Fruit fly (Drosophila melanogaster) whole organism, embryonic: Measurements from ENCODE around the gene CG1136.
A peak's percentile ranks its signal among the peaks of the same experiment; 100 is the strongest.

Experiments
- Ada2b ChIP-seq: fragments of 200-800 bp; sonication (Bioruptor generic); IDR thresholded peaks from 2 replicates; pipeline ENCODE4 v1.3.6; 2022; ENCODE audit warnings: missing biosample characterization, missing genetic modification characterization
- Asciz ChIP-seq: fragments of 200-800 bp; sonication (Bioruptor generic); optimal IDR thresholded peaks from 2 replicates; lab custom pipeline; 2017; ENCODE audit warnings: missing biosample characterization, mild to moderate bottlenecking, missing genetic modification characterization, missing genetic modification reagents
- CG10959 ChIP-seq: fragments of 200-800 bp; sonication (Bioruptor generic); IDR thresholded peaks from 2 replicates; pipeline ENCODE4 v1.3.6; 2022; ENCODE audit warnings: missing biosample characterization, missing genetic modification characterization
- CG11695 ChIP-seq: fragments of 200-800 bp; sonication (Bioruptor generic); IDR thresholded peaks from 3 replicates; pipeline ENCODE4 v1.3.6; 2022; ENCODE audit warnings: missing biosample characterization, missing genetic modification characterization
- CG11723 ChIP-seq: fragments of 200-800 bp; sonication (Bioruptor generic); optimal IDR thresholded peaks from 2 replicates; lab custom pipeline; 2017; ENCODE audit warnings: missing biosample characterization, mild to moderate bottlenecking, missing genetic modification characterization
- CG12236 ChIP-seq: fragments of 200-800 bp; sonication (Bioruptor generic); optimal IDR thresholded peaks from 2 replicates; lab custom pipeline; 2016; ENCODE audit warnings: missing biosample characterization, missing genetic modification characterization
- CG14667 ChIP-seq: fragments of 200-800 bp; sonication (Bioruptor generic); IDR thresholded peaks from 2 replicates; pipeline ENCODE4 v1.3.6; 2022; ENCODE audit warnings: missing biosample characterization, missing genetic modification characterization
- CG1647 ChIP-seq: fragments of 200-800 bp; sonication (Bioruptor generic); optimal IDR thresholded peaks from 3 replicates; lab custom pipeline; 2016; ENCODE audit warnings: missing biosample characterization, missing genetic modification characterization
- CG2116 ChIP-seq: fragments of 200-800 bp; sonication (Bioruptor generic); optimal IDR thresholded peaks from 3 replicates; lab custom pipeline; 2018; ENCODE audit warnings: missing biosample characterization, mild to moderate bottlenecking, missing genetic modification characterization
- CG2199 ChIP-seq: fragments of 200-800 bp; sonication (Bioruptor generic); IDR thresholded peaks from 3 replicates; pipeline ENCODE4 v1.3.6; 2022; ENCODE audit warnings: missing biosample characterization, missing genetic modification characterization
- CG32772 ChIP-seq: fragments of 200-800 bp; sonication (Bioruptor generic); IDR thresholded peaks from 2 replicates; pipeline ENCODE4 v1.3.6; 2022; ENCODE audit warnings: missing biosample characterization, missing genetic modification characterization
- CG34422 ChIP-seq: fragments of 200-800 bp; sonication (Bioruptor generic); IDR thresholded peaks from 3 replicates; pipeline ENCODE4 v1.3.6; 2022; ENCODE audit warnings: missing biosample characterization, missing genetic modification characterization
- CG42726 ChIP-seq: fragments of 200-800 bp; sonication (Bioruptor generic); IDR thresholded peaks from 2 replicates; pipeline ENCODE4 v1.3.6; 2022; ENCODE audit warnings: missing biosample characterization, missing genetic modification characterization; ENCODE audit not compliant: partially characterized antibody
- CG4820 ChIP-seq: fragments of 200-800 bp; sonication (Bioruptor generic); optimal IDR thresholded peaks from 3 replicates; lab custom pipeline; 2016; ENCODE audit warnings: missing biosample characterization, missing genetic modification characterization
- CG6654 ChIP-seq: fragments of 200-800 bp; sonication (Bioruptor generic); optimal IDR thresholded peaks from 2 replicates; lab custom pipeline; 2017; ENCODE audit warnings: missing biosample characterization, mild to moderate bottlenecking, missing genetic modification characterization
- CG6683 ChIP-seq: fragments of 200-800 bp; sonication (Bioruptor generic); optimal IDR thresholded peaks from 2 replicates; lab custom pipeline; 2017; ENCODE audit warnings: missing biosample characterization, mild to moderate bottlenecking, missing genetic modification characterization, missing genetic modification reagents
- CG6765 ChIP-seq: fragments of 200-800 bp; sonication (Bioruptor generic); optimal IDR thresholded peaks from 3 replicates; lab custom pipeline; 2017; ENCODE audit warnings: missing biosample characterization, mild to moderate bottlenecking, missing genetic modification characterization
- CG7556 ChIP-seq: fragments of 200-800 bp; sonication (Bioruptor generic); optimal IDR thresholded peaks from 2 replicates; lab custom pipeline; 2017; ENCODE audit warnings: missing biosample characterization, mild to moderate bottlenecking, missing genetic modification characterization
- CG9797 ChIP-seq: fragments of 200-800 bp; sonication (Bioruptor generic); optimal IDR thresholded peaks from 3 replicates; lab custom pipeline; 2018; ENCODE audit warnings: missing biosample characterization, mild to moderate bottlenecking, missing genetic modification characterization
- CG9817 ChIP-seq: fragments of 200-800 bp; sonication (Bioruptor generic); optimal IDR thresholded peaks from 2 replicates; lab custom pipeline; 2018; ENCODE audit warnings: missing biosample characterization, mild to moderate bottlenecking, missing genetic modification characterization, moderate library complexity
- Elba2 ChIP-seq: fragments of 200-800 bp; sonication (Bioruptor generic); optimal IDR thresholded peaks from 3 replicates; lab custom pipeline; 2016; ENCODE audit warnings: missing biosample characterization, missing genetic modification characterization
- Ets65A ChIP-seq: fragments of 200-800 bp; sonication (Bioruptor generic); peaks from one replicate; lab custom pipeline; 2016; ENCODE audit warnings: missing biosample characterization, missing genetic modification characterization
- Ets97D ChIP-seq: fragments of 200-800 bp; sonication (Bioruptor generic); optimal IDR thresholded peaks from 3 replicates; lab custom pipeline; 2016; ENCODE audit warnings: missing biosample characterization, missing genetic modification characterization
- GATAe ChIP-seq: fragments of 200-800 bp; sonication (Bioruptor generic); conservative IDR thresholded peaks from 2 replicates; pipeline ENCODE4 v1.3.6; 2022; ENCODE audit warnings: missing biosample characterization, missing genetic modification characterization
- Mes4 ChIP-seq: fragments of 200-800 bp; sonication (Bioruptor generic); optimal IDR thresholded peaks from 2 replicates; lab custom pipeline; 2016; ENCODE audit warnings: missing biosample characterization, missing genetic modification characterization
- Oli ChIP-seq: fragments of 200-800 bp; sonication (Bioruptor generic); optimal IDR thresholded peaks from 2 replicates; lab custom pipeline; 2018; ENCODE audit warnings: missing biosample characterization, mild to moderate bottlenecking, missing genetic modification characterization, moderate library complexity
- Spps ChIP-seq: fragments of 200-800 bp; sonication (Bioruptor generic); optimal IDR thresholded peaks from 2 replicates; lab custom pipeline; 2018; ENCODE audit warnings: missing biosample characterization, mild to moderate bottlenecking, missing genetic modification characterization
- aop ChIP-seq: fragments of 200-800 bp; sonication (Bioruptor generic); IDR thresholded peaks from 2 replicates; pipeline ENCODE4 v1.3.6; 2022; ENCODE audit warnings: missing biosample characterization, missing genetic modification characterization
- bbx ChIP-seq: fragments of 200-800 bp; sonication (Bioruptor generic); IDR thresholded peaks from 2 replicates; pipeline ENCODE4 v1.3.6; 2022; ENCODE audit warnings: missing biosample characterization, missing genetic modification characterization; ENCODE audit not compliant: partially characterized antibody
- cato ChIP-seq: fragments of 200-800 bp; sonication (Bioruptor generic); optimal IDR thresholded peaks from 2 replicates; lab custom pipeline; 2016; ENCODE audit warnings: missing biosample characterization, missing genetic modification characterization, borderline replicate concordance
- crol ChIP-seq: fragments of 200-800 bp; sonication (Bioruptor generic); IDR thresholded peaks from 2 replicates; pipeline ENCODE4 v1.3.6; 2022; ENCODE audit warnings: missing biosample characterization, missing genetic modification characterization
- eyg ChIP-seq: fragments of 200-800 bp; sonication (Bioruptor generic); optimal IDR thresholded peaks from 3 replicates; lab custom pipeline; 2016; ENCODE audit warnings: missing biosample characterization, missing genetic modification characterization
- gt ChIP-seq: fragments of 200-800 bp; sonication (Bioruptor generic); IDR thresholded peaks from 2 replicates; pipeline ENCODE4 v1.3.6; 2022; ENCODE audit warnings: missing biosample characterization, missing genetic modification characterization
- hb ChIP-seq: fragments of 200-800 bp; sonication (Bioruptor generic); IDR thresholded peaks from 3 replicates; pipeline ENCODE4 v1.3.6; 2022; ENCODE audit warnings: missing biosample characterization, missing genetic modification characterization; ENCODE audit not compliant: partially characterized antibody
- hkb ChIP-seq, 2 experiments: fragments of 200-800 bp in 1 of 2; fragments of >200 bp in 1 of 2; sonication (Bioruptor generic) in 1 of 2; IDR thresholded peaks in 1 of 2; optimal IDR thresholded peaks in 1 of 2; 2 replicates each; pipeline versions ENCODE4 v1.3.6 to Lab custom; 2017 to 2022; ENCODE audit warnings: missing biosample characterization in 1 of 2, missing genetic modification characterization in 1 of 2
- lbe ChIP-seq: fragments of 200-800 bp; sonication (Bioruptor generic); optimal IDR thresholded peaks from 2 replicates; lab custom pipeline; 2016; ENCODE audit warnings: missing biosample characterization, mild to moderate bottlenecking, missing genetic modification characterization
- maf-S ChIP-seq: fragments of 200-800 bp; sonication (Bioruptor generic); optimal IDR thresholded peaks from 2 replicates; lab custom pipeline; 2016; ENCODE audit warnings: missing biosample characterization, missing genetic modification characterization
- mam ChIP-seq: fragments of 200-800 bp; sonication (Bioruptor generic); optimal IDR thresholded peaks from 3 replicates; lab custom pipeline; 2016; ENCODE audit warnings: missing biosample characterization, missing genetic modification characterization
- nerfin-1 ChIP-seq: fragments of 200-800 bp; sonication (Bioruptor generic); optimal IDR thresholded peaks from 3 replicates; lab custom pipeline; 2019; ENCODE audit warnings: missing biosample characterization, mild to moderate bottlenecking, missing genetic modification characterization, moderate library complexity
- rib ChIP-seq: fragments of 200-800 bp; sonication (Bioruptor generic); IDR thresholded peaks from 2 replicates; pipeline ENCODE4 v1.3.6; 2022; ENCODE audit warnings: missing biosample characterization, missing genetic modification characterization
- row ChIP-seq: fragments of 200-800 bp; sonication (Bioruptor generic); IDR thresholded peaks from 3 replicates; pipeline ENCODE4 v1.3.6; 2022; ENCODE audit warnings: missing biosample characterization, missing genetic modification characterization
- slp2 ChIP-seq: fragments of 200-800 bp; sonication (Bioruptor generic); optimal IDR thresholded peaks from 2 replicates; lab custom pipeline; 2016; ENCODE audit warnings: missing biosample characterization, missing genetic modification characterization
- stc ChIP-seq: fragments of 200-800 bp; sonication (Bioruptor generic); IDR thresholded peaks from 2 replicates; pipeline ENCODE4 v1.3.6; 2022; ENCODE audit warnings: missing biosample characterization, missing genetic modification characterization
- toy ChIP-seq: fragments of 200-800 bp; sonication (Bioruptor generic); IDR thresholded peaks from 2 replicates; pipeline ENCODE4 v1.3.6; 2022; ENCODE audit warnings: missing biosample characterization, missing genetic modification characterization
- tx ChIP-seq: fragments of 200-800 bp; sonication (Bioruptor generic); optimal IDR thresholded peaks from 2 replicates; lab custom pipeline; 2016; ENCODE audit warnings: missing biosample characterization, missing genetic modification characterization
- unc-4 ChIP-seq: fragments of 200-800 bp; sonication (Bioruptor generic); IDR thresholded peaks from 2 replicates; pipeline ENCODE4 v1.3.6; 2022; ENCODE audit warnings: missing biosample characterization, missing genetic modification characterization; ENCODE audit not compliant: partially characterized antibody
- vfl ChIP-seq: fragments of 200-800 bp; sonication (Bioruptor generic); optimal IDR thresholded peaks from 2 replicates; lab custom pipeline; 2016; ENCODE audit warnings: missing biosample characterization, missing genetic modification characterization
- vvl ChIP-seq: fragments of 200-800 bp; sonication (Bioruptor generic); IDR thresholded peaks from 2 replicates; pipeline ENCODE4 v1.3.6; 2022; ENCODE audit warnings: missing biosample characterization, missing genetic modification characterization
- wor ChIP-seq: fragments of 200-800 bp; sonication (Bioruptor generic); IDR thresholded peaks from 2 replicates; pipeline ENCODE4 v1.3.6; 2022; ENCODE audit warnings: missing biosample characterization, missing genetic modification characterization

CG1136 gene

DNA sequence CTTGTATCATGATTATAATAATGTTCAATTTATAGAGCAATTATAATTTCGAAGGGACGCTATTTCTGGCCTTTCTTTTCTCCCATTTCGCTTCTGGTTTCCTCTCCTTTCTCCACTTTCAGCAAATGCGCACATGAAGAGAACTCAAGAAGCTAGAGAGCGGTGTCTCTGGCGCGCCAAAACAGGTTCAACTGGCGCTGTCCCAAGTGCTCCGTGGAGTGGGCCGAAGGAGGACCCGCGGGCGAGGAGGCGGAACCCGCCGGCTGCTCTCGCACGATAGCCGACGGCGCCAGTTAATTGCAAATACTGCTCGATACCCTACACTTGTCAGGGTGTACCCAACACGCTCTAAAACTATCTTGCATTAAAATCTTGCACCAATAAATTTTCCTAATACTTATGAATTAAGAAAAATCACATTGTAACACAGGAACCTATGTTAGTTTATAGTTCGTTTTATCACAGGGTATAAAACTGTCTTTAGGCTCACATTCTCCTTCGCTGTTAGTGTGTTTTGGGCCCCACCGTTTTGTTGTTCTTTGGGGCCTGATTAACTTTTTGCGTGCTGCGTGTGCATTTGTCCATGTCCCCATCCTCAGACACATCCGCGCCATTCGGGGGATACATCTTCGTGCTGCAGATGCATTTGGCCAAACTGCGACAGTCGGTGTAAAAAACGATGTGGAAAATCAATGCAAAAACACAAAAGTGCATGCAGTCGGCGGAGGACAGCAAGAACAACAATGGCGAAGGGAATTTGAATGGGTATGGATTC, 24.0 kb downstream of the CG1136 start (continued):
- TF ChIP-seq vfl (GFP tag; lab: Kevin White, UChicago) (peak; percentile 58), maf-S (GFP tag; lab: Kevin White, UChicago) (peak; percentile 86), stc (peak; percentile 91), CG32772 (GFP tag; lab: Robert Waterston, UW) (peak; percentile 93), CG2199 (GFP tag; lab: Robert Waterston, UW) (no peak), Ada2b (GFP tag; lab: Robert Waterston, UW) (peak; percentile 95), Ets65A (GFP tag; lab: Kevin White, UChicago) (peak; percentile 99), Oli (tag; lab: Kevin White, UChicago) (peak; percentile 90), nerfin-1 (tag; lab: Kevin White, UChicago) (peak; percentile 55), gt (peak; percentile 70), bbx (GFP tag; lab: Robert Waterston, UW) (no peak), CG7556 (peak; percentile 87), lbe (GFP tag; lab: Kevin White, UChicago) (peak; percentile 96), hkb (optimal IDR thresholded peaks at IDR 0.05; lab: Kevin White, UChicago) (no peak), hkb (GFP tag; IDR thresholded peaks at IDR 0.05; lab: Robert Waterston, UW) (peak; percentile 94), toy (peak; percentile 82), Ets97D (GFP tag; lab: Kevin White, UChicago) (peak; percentile 53), slp2 (GFP tag; lab: Kevin White, UChicago) (peak; percentile 87), CG2116 (GFP tag; lab: Kevin White, UChicago) (peak; percentile 13), Asciz (peak; percentile 67), eyg (GFP tag; lab: Kevin White, UChicago) (peak; percentile 73), aop (GFP tag; lab: Robert Waterston, UW) (peak; percentile 70; the same call in 1 of the 2 replicates), CG4820 (GFP tag; lab: Kevin White, UChicago) (peak; percentile 78), CG9797 (GFP tag; lab: Kevin White, UChicago) (no peak), CG6654 (GFP tag; lab: Kevin White, UChicago) (peak; percentile 69), CG1647 (peak; percentile 72), CG11695 (GFP tag; lab: Robert Waterston, UW) (peak; percentile 87), CG42726 (GFP tag; lab: Robert Waterston, UW) (no peak), CG14667 (GFP tag; lab: Robert Waterston, UW) (peak; percentile 89), CG6765 (GFP tag; lab: Kevin White, UChicago) (peak; percentile 52), Elba2 (GFP tag; lab: Kevin White, UChicago) (no peak), CG9817 (tag; lab: Kevin White, UChicago) (peak; percentile 87), mam (GFP tag; lab: Kevin White, UChicago) (peak; percentile 85), GATAe (peak; percentile 70; the same call in 1 of the 2 replicates), row (peak; percentile 96), CG10959 (GFP tag; lab: Robert Waterston, UW) (peak; percentile 73), CG34422 (GFP tag; lab: Robert Waterston, UW) (peak; percentile 88), tx (GFP tag; lab: Kevin White, UChicago) (peak; percentile 85), Spps (tag; lab: Kevin White, UChicago) (peak; percentile 45), unc-4 (GFP tag; lab: Robert Waterston, UW) (no peak), vvl (peak; percentile 96), hb (GFP tag; lab: Robert Waterston, UW) (no peak), CG11723 (GFP tag; lab: Kevin White, UChicago) (peak; percentile 49), rib (GFP tag; lab: Robert Waterston, UW) (peak; percentile 81), wor (GFP tag; lab: Robert Waterston, UW) (peak; percentile 89), Mes4 (GFP tag; lab: Kevin White, UChicago) (peak; percentile 79), CG6683 (GFP tag; lab: Kevin White, UChicago) (peak; percentile 6), crol (GFP tag; lab: Robert Waterston, UW) (peak; percentile 88), CG12236 (GFP tag; lab: Kevin White, UChicago) (peak; percentile 73), cato (GFP tag; lab: Kevin White, UChicago) (peak; percentile 71)
